5 fruit fly cellular contexts compared by ENCODE assay signal in genomic region chrX:2294474-2295434, dm6.
A peak's percentile ranks its signal among the peaks of the same experiment; 100 is the strongest.
TF ChIP-seq lines count a peak whose summit lies in the region.

No protein-coding gene starts in this region.

TF ChIP-seq in whole organism, adult, 20 proteins besides CTCF, POLR2A, EP300 and RAD21 (continued from another document):
- no peak for TF ChIP-seq Hr96 (GFP tag; optimal IDR thresholded peaks at IDR 0.05; lab: Kevin White, UChicago)
- no peak for TF ChIP-seq CG11617 (GFP tag; optimal IDR thresholded peaks at IDR 0.05; lab: Kevin White, UChicago)

TF ChIP-seq in whole organism, embryonic, 481 proteins besides CTCF, POLR2A, EP300 and RAD21 (continued from another document and continues in another):
- TF ChIP-seq unpg (GFP tag; optimal IDR thresholded peaks at IDR 0.05; lab: Kevin White, UChicago): no peak
- no peak for TF ChIP-seq CG12769 (tag; optimal IDR thresholded peaks at IDR 0.05; lab: Kevin White, UChicago)
- peak; percentile 35 for TF ChIP-seq CG1792 (GFP tag; optimal IDR thresholded peaks at IDR 0.05; lab: Kevin White, UChicago)
- TF ChIP-seq Dbx (GFP tag; IDR thresholded peaks at IDR 0.05; lab: Robert Waterston, UW): no peak
- TF ChIP-seq BEAF-32 (GFP tag; optimal IDR thresholded peaks at IDR 0.05; lab: Kevin White, UChicago): no peak
- TF ChIP-seq NC2β (GFP tag; optimal IDR thresholded peaks at IDR 0.05; lab: Kevin White, UChicago): peak; percentile 19
- no peak for TF ChIP-seq pho (GFP tag; optimal IDR thresholded peaks at IDR 0.05; lab: Kevin White, UChicago)
- no peak for TF ChIP-seq abd-A (tag; optimal IDR thresholded peaks at IDR 0.05; lab: Kevin White, UChicago)
- TF ChIP-seq CG4730 (GFP tag; IDR thresholded peaks at IDR 0.05; lab: Robert Waterston, UW): no peak
- no peak for TF ChIP-seq CG43689 (GFP tag; IDR thresholded peaks at IDR 0.05; lab: Robert Waterston, UW)
- no peak for TF ChIP-seq trh (GFP tag; optimal IDR thresholded peaks at IDR 0.05; lab: Kevin White, UChicago)
- no peak for TF ChIP-seq CG14667 (GFP tag; IDR thresholded peaks at IDR 0.05; lab: Robert Waterston, UW)
- no peak for TF ChIP-seq PHDP (tag; optimal IDR thresholded peaks at IDR 0.05; lab: Kevin White, UChicago)
- TF ChIP-seq CG5180 (GFP tag; optimal IDR thresholded peaks at IDR 0.05; lab: Kevin White, UChicago): no peak
- peak; percentile 14 for TF ChIP-seq pnt (GFP tag; optimal IDR thresholded peaks at IDR 0.05; lab: Kevin White, UChicago)
- TF ChIP-seq CG7987 (GFP tag; optimal IDR thresholded peaks at IDR 0.05; lab: Kevin White, UChicago): no peak
- TF ChIP-seq lmd (GFP tag; IDR thresholded peaks at IDR 0.05; lab: Robert Waterston, UW): no peak
- TF ChIP-seq CG30020 (tag; optimal IDR thresholded peaks at IDR 0.05; lab: Kevin White, UChicago): no peak
- no peak for TF ChIP-seq Six4 (GFP tag; optimal IDR thresholded peaks at IDR 0.05; lab: Kevin White, UChicago)
- TF ChIP-seq sisA (GFP tag; IDR thresholded peaks at IDR 0.05; lab: Robert Waterston, UW): 0 out of 2 replicates have a peak, but pooled peaks have one; percentile 7
- no peak for TF ChIP-seq Sox102F (GFP tag; optimal IDR thresholded peaks at IDR 0.05; lab: Kevin White, UChicago)
- TF ChIP-seq CG14014 (GFP tag; IDR thresholded peaks at IDR 0.05; lab: Robert Waterston, UW): peak; percentile 12; the same call in 1 of the 2 replicates
- peak; percentile 21 for TF ChIP-seq CG2678 (tag; optimal IDR thresholded peaks at IDR 0.05; lab: Kevin White, UChicago)
- peak; percentile 1 for TF ChIP-seq CG15011 (GFP tag; optimal IDR thresholded peaks at IDR 0.05; lab: Kevin White, UChicago)
- peak; percentile 41 for TF ChIP-seq Kr (GFP tag; optimal IDR thresholded peaks at IDR 0.05; lab: Kevin White, UChicago)
- TF ChIP-seq ab (GFP tag; optimal IDR thresholded peaks at IDR 0.05; lab: Kevin White, UChicago): no peak
- TF ChIP-seq ro (GFP tag; IDR thresholded peaks at IDR 0.05; lab: Robert Waterston, UW): no peak
- TF ChIP-seq CG18764 (GFP tag; optimal IDR thresholded peaks at IDR 0.05; lab: Kevin White, UChicago): no peak
- TF ChIP-seq CG2889 (GFP tag; IDR thresholded peaks at IDR 0.05; lab: Robert Waterston, UW): no peak
- no peak for TF ChIP-seq CG3726 (GFP tag; IDR thresholded peaks at IDR 0.05; lab: Robert Waterston, UW)
- TF ChIP-seq fd102C (GFP tag; optimal IDR thresholded peaks at IDR 0.05; lab: Kevin White, UChicago): peak; percentile 63
- TF ChIP-seq da (GFP tag; optimal IDR thresholded peaks at IDR 0.05; lab: Kevin White, UChicago): no peak
- no peak for TF ChIP-seq CG7271 (tag; optimal IDR thresholded peaks at IDR 0.05; lab: Kevin White, UChicago)
- TF ChIP-seq lab (GFP tag; optimal IDR thresholded peaks at IDR 0.05; lab: Kevin White, UChicago): peak; percentile 4

TF ChIP-seq in whole organism, prepupa, 60 proteins besides CTCF, POLR2A, EP300 and RAD21 (continued from another document and continues in another):
- TF ChIP-seq fd59A (GFP tag; optimal IDR thresholded peaks at IDR 0.05; lab: Kevin White, UChicago) (no peak), CG6792 (GFP tag; optimal IDR thresholded peaks at IDR 0.05; lab: Kevin White, UChicago) (peak; percentile 53), Sox14 (GFP tag; optimal IDR thresholded peaks at IDR 0.05; lab: Kevin White, UChicago) (peak; percentile 89), Ets96B (tag; optimal IDR thresholded peaks at IDR 0.05; lab: Kevin White, UChicago) (peak; percentile 27), Eip93F (GFP tag; optimal IDR thresholded peaks at IDR 0.05; lab: Kevin White, UChicago) (no peak), CG8632 (GFP tag; optimal IDR thresholded peaks at IDR 0.05; lab: Kevin White, UChicago) (peak; percentile 19), salr (GFP tag; optimal IDR thresholded peaks at IDR 0.05; lab: Kevin White, UChicago) (no peak), Hr39 (GFP tag; optimal IDR thresholded peaks at IDR 0.05; lab: Kevin White, UChicago) (peak; percentile 69), CG32006 (GFP tag; optimal IDR thresholded peaks at IDR 0.05; lab: Kevin White, UChicago) (peak; percentile 53), CG31627 (GFP tag; optimal IDR thresholded peaks at IDR 0.05; lab: Kevin White, UChicago) (peak; percentile 59), CG8319 (GFP tag; optimal IDR thresholded peaks at IDR 0.05; lab: Kevin White, UChicago) (peak; percentile 37), CG11762 (GFP tag; optimal IDR thresholded peaks at IDR 0.05; lab: Kevin White, UChicago; ENCODE audit: insufficient read depth) (no peak), vri (GFP tag; optimal IDR thresholded peaks at IDR 0.05; lab: Kevin White, UChicago) (peak; percentile 57), CG8119 (GFP tag; IDR thresholded peaks at IDR 0.05; lab: Robert Waterston, UW) (peak; percentile 59; the same call in 2 of the 3 replicates), net (GFP tag; optimal IDR thresholded peaks at IDR 0.05; lab: Kevin White, UChicago) (peak; percentile 73), topi (GFP tag; optimal IDR thresholded peaks at IDR 0.05; lab: Kevin White, UChicago) (peak; percentile 65), eg (GFP tag; IDR thresholded peaks at IDR 0.05; lab: Robert Waterston, UW) (peak; percentile 70; the same call in 2 of the 3 replicates), CG9139 (GFP tag; optimal IDR thresholded peaks at IDR 0.05; lab: Kevin White, UChicago) (no peak), CG3919 (GFP tag; optimal IDR thresholded peaks at IDR 0.05; lab: Kevin White, UChicago) (peak; percentile 56), Smox (GFP tag; optimal IDR thresholded peaks at IDR 0.05; lab: Kevin White, UChicago) (peak; percentile 60), Ets21C (GFP tag; optimal IDR thresholded peaks at IDR 0.05; lab: Kevin White, UChicago) (peak; percentile 20), CG34406 (GFP tag; optimal IDR thresholded peaks at IDR 0.05; lab: Kevin White, UChicago) (peak; percentile 67), esn (GFP tag; optimal IDR thresholded peaks at IDR 0.05; lab: Kevin White, UChicago) (peak; percentile 64), Sox15 (GFP tag; optimal IDR thresholded peaks at IDR 0.05; lab: Kevin White, UChicago) (no peak), Gug (GFP tag; IDR thresholded peaks at IDR 0.05; lab: Robert Waterston, UW) (peak; percentile 28; the same call in 1 of the 2 replicates), acj6 (GFP tag; optimal IDR thresholded peaks at IDR 0.05; lab: Kevin White, UChicago) (peak; percentile 54), CG11294 (GFP tag; IDR thresholded peaks at IDR 0.05; lab: Robert Waterston, UW) (peak; percentile 30; the same call in 1 of the 2 replicates), CG6854 (GFP tag; optimal IDR thresholded peaks at IDR 0.05; lab: Kevin White, UChicago) (peak; percentile 38), CG11902 (GFP tag; optimal IDR thresholded peaks at IDR 0.05; lab: Kevin White, UChicago) (peak; percentile 24), CG7368 (GFP tag; optimal IDR thresholded peaks at IDR 0.05; lab: Kevin White, UChicago) (peak; percentile 68), Hr38 (GFP tag; optimal IDR thresholded peaks at IDR 0.05; lab: Kevin White, UChicago) (no peak), Sox102F (GFP tag; optimal IDR thresholded peaks at IDR 0.05; lab: Kevin White, UChicago) (peak; percentile 67), CG3032 (tag; optimal IDR thresholded peaks at IDR 0.05; lab: Kevin White, UChicago) (peak; percentile 33)

TF ChIP-seq in whole organism, pupa, 21 proteins besides CTCF, POLR2A, EP300 and RAD21 (continued from another document):
- TF ChIP-seq fd96Ca (GFP tag; IDR thresholded peaks at IDR 0.05; lab: Robert Waterston, UW) (peak; percentile 65; the same call in 1 of the 3 replicates), CG10348 (GFP tag; IDR thresholded peaks at IDR 0.05; lab: Robert Waterston, UW) (no peak)
TF ChIP-seq in whole organism, pupa: peak in this region for 18.

TF ChIP-seq in whole organism, wandering third instar larva, 38 proteins besides CTCF, POLR2A, EP300 and RAD21 (continued from another document):
- TF ChIP-seq CrebA (GFP tag; optimal IDR thresholded peaks at IDR 0.05; lab: Kevin White, UChicago; ENCODE audit: borderline replicate concordance): no peak
- TF ChIP-seq dmrt93B (GFP tag; optimal IDR thresholded peaks at IDR 0.05; lab: Kevin White, UChicago): peak; percentile 23
- TF ChIP-seq h (GFP tag; optimal IDR thresholded peaks at IDR 0.05; lab: Kevin White, UChicago): peak; percentile 72
- no peak for TF ChIP-seq pan (optimal IDR thresholded peaks at IDR 0.05; lab: Kevin White, UChicago)
- peak; percentile 37 for TF ChIP-seq psq (GFP tag; optimal IDR thresholded peaks at IDR 0.05; lab: Kevin White, UChicago)
- TF ChIP-seq CG32264 (GFP tag; optimal IDR thresholded peaks at IDR 0.05; lab: Kevin White, UChicago): no peak
- no peak for TF ChIP-seq jim (GFP tag; optimal IDR thresholded peaks at IDR 0.05; lab: Kevin White, UChicago)
- no peak for TF ChIP-seq Sp1 (GFP tag; optimal IDR thresholded peaks at IDR 0.05; lab: Kevin White, UChicago)
- TF ChIP-seq dl (GFP tag; optimal IDR thresholded peaks at IDR 0.05; lab: Kevin White, UChicago; ENCODE audit: insufficient read depth in 1 of 2, partially characterized antibody in 2 of 2): peak in 1 of 2 experiments; percentile 81
- no peak for TF ChIP-seq Hr78 (GFP tag; optimal IDR thresholded peaks at IDR 0.05; lab: Kevin White, UChicago)
TF ChIP-seq in whole organism, wandering third instar larva: peak in this region for 17.
